Fruit fly (Drosophila melanogaster): Measurements from ENCODE around the gene ATPsynE.

DNA sequence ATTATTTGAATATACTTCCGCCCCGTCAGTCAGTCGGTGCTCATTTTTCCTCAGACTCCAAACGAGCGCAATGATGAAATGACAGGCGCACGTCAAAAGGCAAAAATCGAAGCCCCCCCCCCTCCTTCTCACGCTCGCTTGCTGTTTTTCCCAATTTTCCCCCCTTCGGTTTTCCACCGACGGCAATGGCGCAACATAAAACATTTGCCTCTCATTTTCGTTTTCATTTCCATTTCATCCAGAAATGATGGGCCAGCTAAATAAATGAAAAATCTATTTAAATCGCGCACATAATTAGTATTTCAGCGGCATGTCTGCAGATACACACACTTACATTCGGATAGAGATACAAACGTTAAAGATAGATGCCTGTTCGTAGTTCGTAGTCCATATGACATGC is 4.7 kb downstream of the ATPsynE start:
- TF ChIP-seq Clk (GFP tag; optimal IDR thresholded peaks at IDR 0.05) (no peak), CG14711 (tag; optimal IDR thresholded peaks at IDR 0.05) (no peak), ovo (GFP tag; optimal IDR thresholded peaks at IDR 0.05) (no peak), CG5204 (GFP tag; optimal IDR thresholded peaks at IDR 0.05) (no peak), CG12768 (GFP tag; optimal IDR thresholded peaks at IDR 0.05) (no peak), CG11617 (GFP tag; optimal IDR thresholded peaks at IDR 0.05) (no peak), bab1 (GFP tag; optimal IDR thresholded peaks at IDR 0.05) (no peak), pad (GFP tag; optimal IDR thresholded peaks at IDR 0.05) (no peak)

All from whole organism, adult.